Worm (Caenorhabditis elegans) whole organism, L2 larva: ENCODE data around the gene ntp-1.

Experiments
- C34F6.9 ChIP-seq: fragments of 150-350 bp; optimal IDR thresholded peaks from 2 replicates; lab custom pipeline; 2014; ENCODE audit warnings: missing biosample characterization, missing genetic modification characterization
- F13H6.1 ChIP-seq: sonication (generic microtip); optimal IDR thresholded peaks from 2 replicates; lab custom pipeline; 2016; ENCODE audit warnings: missing genetic modification characterization, missing compliant biosample characterization
- R02D3.7 ChIP-seq: fragments of 150-350 bp; optimal IDR thresholded peaks from 2 replicates; lab custom pipeline; 2014; ENCODE audit warnings: missing biosample characterization, missing genetic modification characterization
- Y55F3AM.14 ChIP-seq: fragments of 200-800 bp; sonication (Bioruptor generic); optimal IDR thresholded peaks from 2 replicates; lab custom pipeline; 2018; ENCODE audit warnings: mild to moderate bottlenecking, missing genetic modification characterization, missing compliant biosample characterization
- aly-2 ChIP-seq: fragments of 150-350 bp; optimal IDR thresholded peaks from 2 replicates; lab custom pipeline; 2014; ENCODE audit warnings: missing biosample characterization, missing genetic modification characterization
- ama-1 ChIP-seq: fragments of 150-350 bp; optimal IDR thresholded peaks from 2 replicates; lab custom pipeline; 2018; ENCODE audit warnings: inconsistent platforms
- ceh-16 ChIP-seq: fragments of 150-350 bp; optimal IDR thresholded peaks from 2 replicates; lab custom pipeline; 2014; ENCODE audit warnings: missing biosample characterization, missing genetic modification characterization
- ceh-82 ChIP-seq: fragments of 150-350 bp; optimal IDR thresholded peaks from 2 replicates; lab custom pipeline; 2014; ENCODE audit warnings: missing biosample characterization, missing genetic modification characterization
- crh-2 ChIP-seq: sonication (generic microtip); optimal IDR thresholded peaks from 2 replicates; lab custom pipeline; 2017; ENCODE audit warnings: missing biosample characterization, missing genetic modification characterization
- dmd-4 ChIP-seq: sonication (generic microtip); optimal IDR thresholded peaks from 2 replicates; lab custom pipeline; 2017; ENCODE audit warnings: missing biosample characterization, missing genetic modification characterization
- egl-27 ChIP-seq: sonication (generic microtip); optimal IDR thresholded peaks from 3 replicates; lab custom pipeline; 2017; ENCODE audit warnings: missing biosample characterization, missing genetic modification reagents, missing genetic modification characterization
- elt-1 ChIP-seq: fragments of 150-350 bp; optimal IDR thresholded peaks from 2 replicates; lab custom pipeline; 2014; ENCODE audit warnings: missing biosample characterization, missing genetic modification characterization
- elt-3 ChIP-seq: sonication (generic microtip); optimal IDR thresholded peaks from 2 replicates; lab custom pipeline; 2017; ENCODE audit warnings: missing biosample characterization, missing genetic modification characterization
- fos-1 ChIP-seq: fragments of 150-350 bp; optimal IDR thresholded peaks from 2 replicates; lab custom pipeline; 2014; ENCODE audit warnings: missing biosample characterization, missing genetic modification characterization
- lin-13 ChIP-seq: fragments of 150-350 bp; optimal IDR thresholded peaks from 2 replicates; lab custom pipeline; 2014; ENCODE audit warnings: missing biosample characterization, missing genetic modification reagents, missing genetic modification characterization
- lsy-2 ChIP-seq, 2 experiments: fragments of 150-350 bp in 1 of 2; sonication (generic microtip) in 1 of 2; optimal IDR thresholded peaks; 2 replicates each; lab custom pipeline; 2014 to 2017; ENCODE audit warnings: missing biosample characterization in 2 of 2, missing genetic modification characterization in 2 of 2
- mab-5 ChIP-seq: fragments of 150-350 bp; optimal IDR thresholded peaks from 2 replicates; lab custom pipeline; 2014; ENCODE audit warnings: missing biosample characterization, missing genetic modification characterization
- mbf-1 ChIP-seq: sonication (generic microtip); optimal IDR thresholded peaks from 2 replicates; lab custom pipeline; 2017; ENCODE audit warnings: missing biosample characterization, missing genetic modification characterization
- mdl-1 ChIP-seq, 2 experiments: fragments of 150-350 bp in 1 of 2; sonication (generic microtip) in 1 of 2; optimal IDR thresholded peaks; 2 replicates each; lab custom pipeline; 2017; ENCODE audit warnings: missing biosample characterization in 2 of 2, missing genetic modification characterization in 2 of 2
- nhr-10 ChIP-seq: sonication (generic microtip); optimal IDR thresholded peaks from 2 replicates; lab custom pipeline; 2017; ENCODE audit warnings: missing biosample characterization, missing genetic modification characterization
- nhr-129 ChIP-seq: fragments of 150-350 bp; optimal IDR thresholded peaks from 2 replicates; lab custom pipeline; 2014; ENCODE audit warnings: missing biosample characterization, missing genetic modification characterization
- nhr-21 ChIP-seq: fragments of 150-350 bp; optimal IDR thresholded peaks from 2 replicates; lab custom pipeline; 2014; ENCODE audit warnings: missing biosample characterization, missing genetic modification characterization
- nhr-23 ChIP-seq: fragments of 150-350 bp; optimal IDR thresholded peaks from 2 replicates; lab custom pipeline; 2014; ENCODE audit warnings: missing biosample characterization, missing genetic modification reagents, missing genetic modification characterization
- nhr-237 ChIP-seq: fragments of 150-350 bp; optimal IDR thresholded peaks from 2 replicates; lab custom pipeline; 2014; ENCODE audit warnings: missing biosample characterization, missing genetic modification characterization
- nhr-25 ChIP-seq: fragments of 150-350 bp; sonication (generic microtip); optimal IDR thresholded peaks from 3 replicates; lab custom pipeline; 2014; ENCODE audit warnings: missing biosample characterization, missing genetic modification characterization
- nhr-6 ChIP-seq: fragments of 150-350 bp; optimal IDR thresholded peaks from 2 replicates; lab custom pipeline; 2014; ENCODE audit warnings: missing biosample characterization, missing genetic modification characterization
- nhr-77 ChIP-seq: fragments of 150-350 bp; optimal IDR thresholded peaks from 2 replicates; lab custom pipeline; 2014; ENCODE audit warnings: missing biosample characterization, missing genetic modification characterization
- sem-4 ChIP-seq: fragments of 150-350 bp; optimal IDR thresholded peaks from 2 replicates; lab custom pipeline; 2014; ENCODE audit warnings: missing biosample characterization, missing genetic modification reagents, missing genetic modification characterization
- skn-1 ChIP-seq: sonication (generic microtip); optimal IDR thresholded peaks from 2 replicates; lab custom pipeline; 2017; ENCODE audit warnings: missing biosample characterization, missing genetic modification characterization
- sma-3 ChIP-seq: sonication (generic microtip); optimal IDR thresholded peaks from 2 replicates; lab custom pipeline; 2016; ENCODE audit warnings: missing genetic modification reagents, missing genetic modification characterization, missing compliant biosample characterization
- sma-9 ChIP-seq, 2 experiments: fragments of 150-350 bp in 1 of 2; sonication (generic microtip) in 1 of 2; optimal IDR thresholded peaks; 2 replicates each; lab custom pipeline; 2014 to 2016; ENCODE audit warnings: missing genetic modification characterization in 2 of 2, mild to moderate bottlenecking in 1 of 2, missing biosample characterization in 1 of 2, missing compliant biosample characterization in 1 of 2, missing genetic modification reagents in 1 of 2, moderate library complexity in 1 of 2
- snpc-4 ChIP-seq: fragments of 150-350 bp; optimal IDR thresholded peaks from 2 replicates; lab custom pipeline; 2014; ENCODE audit warnings: missing biosample characterization, missing genetic modification characterization
- unc-39 ChIP-seq: fragments of 150-350 bp; optimal IDR thresholded peaks from 2 replicates; lab custom pipeline; 2014; ENCODE audit warnings: missing biosample characterization, missing genetic modification characterization
- unc-55 ChIP-seq: fragments of 150-350 bp; sonication (generic microtip); optimal IDR thresholded peaks from 3 replicates; lab custom pipeline; 2014; ENCODE audit warnings: missing biosample characterization, missing genetic modification reagents, missing genetic modification characterization
- unc-62 ChIP-seq: fragments of 150-350 bp; optimal IDR thresholded peaks from 2 replicates; lab custom pipeline; 2014; ENCODE audit warnings: missing biosample characterization, missing genetic modification reagents, missing genetic modification characterization
- zag-1 ChIP-seq: fragments of 150-350 bp; optimal IDR thresholded peaks from 2 replicates; lab custom pipeline; 2014; ENCODE audit warnings: missing biosample characterization, missing genetic modification characterization
- ztf-1 ChIP-seq: fragments of 200-800 bp; sonication (Bioruptor generic); conservative IDR thresholded peaks from 2 replicates; pipeline ENCODE4 v1.3.6; 2022; ENCODE audit warnings: missing genetic modification characterization, missing compliant biosample characterization
- ztf-11 ChIP-seq: sonication (generic microtip); optimal IDR thresholded peaks from 2 replicates; lab custom pipeline; 2017; ENCODE audit warnings: missing biosample characterization, missing genetic modification characterization

ntp-1 gene

DNA sequence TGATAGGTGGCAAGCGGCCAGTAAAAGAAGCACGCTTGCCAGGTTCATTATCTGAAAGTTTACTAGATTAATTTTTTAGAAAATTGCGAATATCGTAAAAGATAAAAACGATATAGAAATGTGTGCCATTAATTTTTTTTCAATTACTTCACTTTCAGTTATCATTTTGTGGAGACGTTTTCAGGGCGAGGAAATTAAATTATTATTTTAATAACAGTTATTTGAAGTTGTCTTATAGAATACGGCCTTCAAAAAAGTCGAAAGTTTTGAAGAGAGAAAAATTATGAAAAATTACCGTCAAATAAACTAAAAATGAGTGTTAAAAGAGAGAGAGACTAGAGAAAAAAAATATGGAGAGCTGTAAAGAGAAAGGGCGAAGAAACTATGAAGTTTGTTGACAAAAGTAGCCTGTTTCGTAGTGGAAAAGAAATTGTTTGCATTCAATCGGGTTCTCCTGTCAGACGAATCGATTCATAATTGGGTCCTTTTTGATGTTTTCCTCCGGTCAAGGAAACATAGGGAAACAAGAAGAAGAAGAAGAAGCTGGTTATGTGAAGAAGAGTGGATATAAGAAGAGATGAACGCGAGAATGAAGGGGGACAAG lies 40.1 kb upstream of the ntp-1 start, which contains the start of gene erp-44.2:
erp-44.2 (minus strand) TSS at position 51 of the 604 bp plus-strand sequence.
- TF ChIP-seq sma-3 (no peak), nhr-129 (no peak), elt-1 (tag; lab: Kevin White, UChicago) (no peak), sem-4 (tag; lab: Kevin White, UChicago) (no peak), dmd-4 (tag; lab: Kevin White, UChicago) (no peak), ceh-82 (tag; lab: Kevin White, UChicago) (no peak), nhr-237 (tag; lab: Kevin White, UChicago) (no peak), ceh-16 (tag; lab: Kevin White, UChicago) (no peak), nhr-23 (tag; lab: Kevin White, UChicago) (no peak), nhr-21 (no peak), C34F6.9 (no peak), R02D3.7 (tag; lab: Kevin White, UChicago) (no peak), crh-2 (tag; lab: Kevin White, UChicago) (no peak), unc-62 (GFP tag; lab: Kevin White, UChicago) (no peak)

ce11 chrIV:7830151-7830550 lies 35.5 kb upstream of the ntp-1 start, which contains the start of gene mvb-12:
TSS of gene mvb-12 (plus strand) at chrIV:7830525.
- TF ChIP-seq nhr-10 (tag; lab: Kevin White, UChicago) (no peak), lin-13 (no peak), ztf-1 (GFP tag; lab: Robert Waterston, UW) (no peak), unc-62 (GFP tag; lab: Kevin White, UChicago) (no peak), sma-3 (no peak), Y55F3AM.14 (GFP tag; lab: Kevin White, UChicago) (no peak), aly-2 (tag; lab: Kevin White, UChicago) (no peak), unc-55 (GFP tag; lab: Kevin White, UChicago) (peak; percentile 40), C34F6.9 (peak; percentile 43), skn-1 (tag; lab: Kevin White, UChicago) (no peak), nhr-77 (tag; lab: Kevin White, UChicago) (no peak), lsy-2 (tag; optimal IDR thresholded peaks at IDR 0.05; lab: Kevin White, UChicago) (peak in 1 of 2 experiments; percentile 54), fos-1 (tag; lab: Kevin White, UChicago) (peak; percentile 37), crh-2 (tag; lab: Kevin White, UChicago) (peak; percentile 21), nhr-129 (peak; percentile 43), dmd-4 (tag; lab: Kevin White, UChicago) (no peak), zag-1 (tag; lab: Kevin White, UChicago) (no peak), snpc-4 (no peak)

DNA sequence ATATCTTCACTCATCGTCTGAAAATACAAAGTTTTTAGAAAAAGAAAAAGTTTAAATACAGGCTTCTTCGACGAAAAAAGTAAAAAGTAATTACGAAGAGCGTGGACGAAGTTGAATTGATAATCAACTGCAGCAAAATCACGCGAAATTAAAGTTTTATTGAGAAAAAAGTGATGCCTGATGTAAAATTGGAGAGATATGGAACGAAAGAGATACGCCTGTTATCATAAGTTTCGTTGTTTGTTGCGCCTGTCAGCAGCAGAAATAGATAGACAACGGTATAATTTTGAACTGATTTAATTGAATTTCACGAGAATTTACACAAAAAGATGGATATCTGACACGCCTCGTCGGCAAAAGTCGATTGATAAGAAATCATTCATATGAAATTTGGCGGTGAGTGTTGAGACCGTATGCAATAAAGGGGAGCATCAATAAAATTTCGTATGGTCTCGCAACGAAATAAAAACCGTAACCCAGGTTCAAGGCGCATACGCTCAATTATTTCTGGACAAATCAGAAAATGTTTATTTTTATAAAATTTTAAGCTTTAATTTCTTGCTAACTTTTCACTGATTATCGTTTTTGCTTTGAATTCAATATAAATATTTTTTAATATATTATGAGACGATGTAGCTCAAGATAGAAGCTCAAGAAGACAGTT lies 34.8 kb upstream of the ntp-1 start, which contains the start of gene C06A6.4:
C06A6.4 (minus strand) TSS at position 24 of the 664 bp plus-strand sequence.
- peak; percentile 14 for TF ChIP-seq fos-1 (tag; lab: Kevin White, UChicago)
- TF ChIP-seq ama-1 (lab: Kevin White, UChicago), result no peak
- TF ChIP-seq mab-5 (tag; lab: Kevin White, UChicago), result no peak
- TF ChIP-seq nhr-6 (tag; lab: Kevin White, UChicago), result no peak

DNA sequence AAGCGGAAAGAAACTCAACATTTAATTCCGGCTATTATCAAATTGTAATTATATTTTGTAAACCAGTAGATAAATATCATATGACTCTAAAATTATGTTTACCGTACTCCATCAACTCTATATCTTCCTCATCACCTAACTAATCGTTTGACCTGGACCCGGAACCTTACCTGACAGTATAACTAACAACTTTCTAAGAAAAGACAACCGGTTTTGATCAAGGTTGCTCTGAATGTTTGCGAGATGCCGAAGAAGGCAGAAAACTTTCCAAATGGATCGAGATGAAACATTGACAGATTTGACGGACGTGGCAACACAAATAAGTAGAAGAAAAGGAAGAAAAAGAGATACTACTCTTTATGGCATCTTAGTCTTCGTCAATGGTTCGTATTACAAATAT lies 30.0 kb upstream of the ntp-1 start:
- TF ChIP-seq nhr-25 (tag; lab: Kevin White, UChicago) (peak; percentile 54), ztf-1 (GFP tag; lab: Robert Waterston, UW) (no peak), F13H6.1 (tag; lab: Kevin White, UChicago) (no peak), sma-9 (GFP tag; optimal IDR thresholded peaks at IDR 0.05; lab: Kevin White, UChicago) (no peak), sma-9 (tag; optimal IDR thresholded peaks at IDR 0.05; lab: Kevin White, UChicago) (no peak), elt-3 (tag; lab: Kevin White, UChicago) (no peak), nhr-6 (tag; lab: Kevin White, UChicago) (no peak), skn-1 (tag; lab: Kevin White, UChicago) (no peak), R02D3.7 (tag; lab: Kevin White, UChicago) (no peak), mdl-1 (tag; optimal IDR thresholded peaks at IDR 0.05; lab: Kevin White, UChicago) (no peak), egl-27 (tag; lab: Kevin White, UChicago) (peak; percentile 7), unc-39 (tag; lab: Kevin White, UChicago) (no peak), ztf-11 (tag; lab: Kevin White, UChicago) (no peak), mbf-1 (tag; lab: Kevin White, UChicago) (no peak), nhr-77 (tag; lab: Kevin White, UChicago) (no peak), ama-1 (lab: Kevin White, UChicago) (no peak)
